Fruit fly (Drosophila melanogaster) whole organism, wandering third instar larva: ENCODE measurements around the gene CG15431.

Source experiments
- Abd-B ChIP-seq: fragments of >200 bp; optimal IDR thresholded peaks from 2 replicates; lab custom pipeline; 2017; ENCODE audit warnings: missing biosample characterization, missing genetic modification characterization
- Hr78 ChIP-seq: fragments of >200 bp; optimal IDR thresholded peaks from 2 replicates; lab custom pipeline; 2017; ENCODE audit warnings: missing biosample characterization, missing genetic modification characterization
- Hr83 ChIP-seq: fragments of 200-300 bp; sonication (Bioruptor generic); optimal IDR thresholded peaks from 2 replicates; lab custom pipeline; 2016; ENCODE audit warnings: missing biosample characterization, mild to moderate bottlenecking, missing genetic modification characterization, moderate library complexity; ENCODE audit not compliant: poor library complexity, severe bottlenecking
- OdsH ChIP-seq: fragments of 200-800 bp; sonication (Bioruptor generic); optimal IDR thresholded peaks from 2 replicates; lab custom pipeline; 2016; ENCODE audit warnings: missing biosample characterization, mild to moderate bottlenecking, missing genetic modification characterization
- br ChIP-seq: fragments of 200-800 bp; sonication (Bioruptor generic); optimal IDR thresholded peaks from 2 replicates; lab custom pipeline; 2016; ENCODE audit warnings: missing biosample characterization, missing genetic modification characterization
- ey ChIP-seq: fragments of 200-800 bp; sonication (Bioruptor generic); optimal IDR thresholded peaks from 2 replicates; lab custom pipeline; 2016; ENCODE audit warnings: missing biosample characterization, missing genetic modification characterization
- foxo ChIP-seq, 2 experiments: fragments of 200-800 bp; sonication (Bioruptor generic); optimal IDR thresholded peaks; 2 replicates in 1 of 2; 3 replicates in 1 of 2; lab custom pipeline; 2016 to 2017; ENCODE audit warnings: missing biosample characterization in 2 of 2, missing genetic modification characterization in 2 of 2
- fru ChIP-seq: fragments of 200-800 bp; sonication (Bioruptor generic); optimal IDR thresholded peaks from 3 replicates; lab custom pipeline; 2016; ENCODE audit warnings: missing biosample characterization, mild to moderate bottlenecking, missing genetic modification characterization
- h ChIP-seq: fragments of 200-800 bp; sonication (Bioruptor generic); optimal IDR thresholded peaks from 3 replicates; lab custom pipeline; 2016; ENCODE audit warnings: missing biosample characterization, mild to moderate bottlenecking, missing genetic modification characterization
- lola ChIP-seq: fragments of >200 bp; optimal IDR thresholded peaks from 2 replicates; lab custom pipeline; 2017; ENCODE audit warnings: missing biosample characterization, missing genetic modification characterization
- pan ChIP-seq: fragments of >200 bp; optimal IDR thresholded peaks from 2 replicates; lab custom pipeline; 2017
- sv ChIP-seq: fragments of 200-800 bp; sonication (Bioruptor generic); optimal IDR thresholded peaks from 3 replicates; lab custom pipeline; 2016; ENCODE audit warnings: missing biosample characterization, missing genetic modification characterization
- usp ChIP-seq: fragments of >200 bp; optimal IDR thresholded peaks from 2 replicates; lab custom pipeline; 2017; ENCODE audit warnings: missing biosample characterization, missing genetic modification characterization

DNA sequence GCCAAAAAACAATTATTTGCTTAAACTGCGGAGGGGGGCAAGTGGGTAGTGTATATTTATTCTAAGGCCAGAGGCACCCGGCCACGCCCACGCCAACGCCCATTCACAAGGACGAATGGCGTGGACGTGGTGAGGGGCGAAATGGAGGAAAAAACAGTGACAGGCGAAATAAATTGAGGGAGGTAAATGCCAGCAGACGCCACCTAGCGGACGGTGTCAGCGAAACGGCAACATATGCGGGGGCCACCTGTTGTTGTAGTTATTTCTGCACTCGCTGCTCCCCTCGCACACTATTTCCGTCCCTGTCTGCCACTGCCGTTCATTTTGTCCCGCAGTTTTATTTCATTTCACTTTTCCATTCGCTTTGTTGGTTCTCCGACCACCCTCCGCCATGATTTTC, 23.1 kb downstream of the CG15431 start:
- TF ChIP-seq sv (GFP tag; lab: Kevin White, UChicago) = no peak
- no peak for TF ChIP-seq usp (GFP tag; lab: Kevin White, UChicago)
- no peak for TF ChIP-seq ey (GFP tag; lab: Kevin White, UChicago)
- no peak for TF ChIP-seq Hr78 (GFP tag; lab: Kevin White, UChicago)
- TF ChIP-seq lola (GFP tag; lab: Kevin White, UChicago) = no peak
- TF ChIP-seq h = no peak
- no peak for TF ChIP-seq pan
- no peak for TF ChIP-seq foxo (GFP tag; optimal IDR thresholded peaks at IDR 0.05; lab: Kevin White, UChicago)
- no peak for TF ChIP-seq Abd-B (GFP tag; lab: Kevin White, UChicago)
- no peak for TF ChIP-seq fru (GFP tag; lab: Kevin White, UChicago)
- no peak for TF ChIP-seq br
- no peak for TF ChIP-seq OdsH
- TF ChIP-seq Hr83 (GFP tag; lab: Kevin White, UChicago) = no peak
